Worm (Caenorhabditis elegans) whole organism, young adult: Measurements from ENCODE around the gene C50C3.12.

Experiments used
- ZK185.1 ChIP-seq: sonication (generic microtip); optimal IDR thresholded peaks from 2 replicates; lab custom pipeline; 2016; ENCODE audit warnings: mild to moderate bottlenecking, missing genetic modification characterization, missing compliant biosample characterization; ENCODE audit not compliant: poor library complexity, severe bottlenecking
- madf-6 ChIP-seq: fragments of 200-800 bp; sonication (Bioruptor generic); IDR thresholded peaks from 2 replicates; pipeline ENCODE4 v1.3.6; 2022; ENCODE audit warnings: missing genetic modification reagents, missing genetic modification characterization, missing compliant biosample characterization
- nhr-90 ChIP-seq: sonication (generic microtip); optimal IDR thresholded peaks from 2 replicates; lab custom pipeline; 2016; ENCODE audit warnings: missing genotype, mild to moderate bottlenecking, missing genetic modification characterization, missing compliant biosample characterization

DNA sequence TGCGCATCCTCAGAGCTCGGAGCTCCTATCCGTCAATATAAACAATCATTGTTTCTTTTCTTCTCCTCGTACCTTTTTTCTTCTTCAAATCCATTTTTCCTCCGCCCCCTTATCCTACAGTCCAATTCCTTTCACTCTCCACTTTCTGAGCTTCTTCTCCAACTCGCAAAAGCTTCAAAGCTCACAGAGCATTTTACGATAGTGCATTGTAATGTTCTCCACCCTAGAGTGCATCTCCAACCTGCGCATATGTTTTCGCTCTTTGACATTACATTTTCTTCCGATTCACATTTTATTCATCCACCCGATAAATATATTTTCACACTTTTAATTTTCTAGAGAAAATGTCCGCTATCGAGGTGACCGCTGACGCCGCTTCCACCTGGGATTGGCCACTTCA, 38.6 kb upstream of the C50C3.12 start, which contains the start of gene hsp-12.2:
- TF ChIP-seq ZK185.1 (tag; lab: Kevin White, UChicago) (no peak), nhr-90 (tag; lab: Kevin White, UChicago) (no peak), madf-6 (no peak)
